Fruit fly (Drosophila melanogaster) whole organism, embryonic: ENCODE measurements around the gene Art1.

Experiments used
- CG8765 ChIP-seq: fragments of 200-800 bp; sonication (Bioruptor generic); IDR thresholded peaks from 2 replicates; pipeline ENCODE4 v1.3.6; 2022; ENCODE audit warnings: missing biosample characterization, missing genetic modification characterization
- CG9437 ChIP-seq: fragments of 200-800 bp; sonication (Bioruptor generic); optimal IDR thresholded peaks from 2 replicates; lab custom pipeline; 2018; ENCODE audit warnings: missing biosample characterization, mild to moderate bottlenecking, missing genetic modification characterization
- gsb-n ChIP-seq: fragments of 200-800 bp; sonication (Bioruptor generic); optimal IDR thresholded peaks from 3 replicates; lab custom pipeline; 2018; ENCODE audit warnings: missing biosample characterization, mild to moderate bottlenecking, missing genetic modification characterization

- TF ChIP-seq CG8765 (no peak), gsb-n (tag; lab: Kevin White, UChicago) (no peak), CG9437 (no peak)
Measured at dm6 chr3R:10782167-10782566, 5.9 kb downstream of the Art1 start, which contains the start of gene CG42633.
